Worm (Caenorhabditis elegans): ENCODE results near the gene EEED8.15.

DNA sequence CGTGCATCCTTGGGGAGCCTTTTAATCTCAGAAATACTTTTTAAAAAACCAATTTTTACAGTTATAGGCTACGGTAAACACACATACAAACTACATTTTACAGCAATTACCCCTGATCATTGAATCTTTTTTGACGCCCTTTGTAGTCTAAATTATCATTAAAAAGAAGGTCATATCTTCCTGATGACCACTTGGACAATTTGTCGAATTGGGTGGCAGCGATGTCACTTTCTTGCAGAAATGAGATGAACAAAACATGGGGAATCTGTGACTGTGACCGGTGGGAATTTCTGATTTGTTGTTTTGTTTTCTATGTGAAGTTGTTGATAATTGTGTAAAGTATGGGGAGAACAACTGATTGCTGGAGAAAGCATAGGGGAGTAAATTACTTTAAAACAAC, 30.6 kb downstream of the EEED8.15 start:
- TF ChIP-seq elt-1 (tag; optimal IDR thresholded peaks at IDR 0.05; ENCODE audit: borderline replicate concordance, insufficient read depth) (no peak), nhr-76 (tag; optimal IDR thresholded peaks at IDR 0.05) (no peak), pha-4 (tag; optimal IDR thresholded peaks at IDR 0.05) (no peak), elt-3 (tag; optimal IDR thresholded peaks at IDR 0.05) (no peak), snpc-4 (tag; optimal IDR thresholded peaks at IDR 0.05) (no peak), mab-5 (tag; optimal IDR thresholded peaks at IDR 0.05) (no peak), blmp-1 (tag; optimal IDR thresholded peaks at IDR 0.05) (no peak), ztf-11 (tag; optimal IDR thresholded peaks at IDR 0.05) (no peak), flh-1 (GFP tag; optimal IDR thresholded peaks at IDR 0.05) (no peak), nhr-28 (tag; optimal IDR thresholded peaks at IDR 0.05) (no peak), mep-1 (tag; optimal IDR thresholded peaks at IDR 0.05) (no peak), unc-62 (GFP tag; optimal IDR thresholded peaks at IDR 0.05) (no peak)
